Worm (Caenorhabditis elegans): ENCODE measurements around the gene T25B9.5.

The T25B9.5 gene

DNA sequence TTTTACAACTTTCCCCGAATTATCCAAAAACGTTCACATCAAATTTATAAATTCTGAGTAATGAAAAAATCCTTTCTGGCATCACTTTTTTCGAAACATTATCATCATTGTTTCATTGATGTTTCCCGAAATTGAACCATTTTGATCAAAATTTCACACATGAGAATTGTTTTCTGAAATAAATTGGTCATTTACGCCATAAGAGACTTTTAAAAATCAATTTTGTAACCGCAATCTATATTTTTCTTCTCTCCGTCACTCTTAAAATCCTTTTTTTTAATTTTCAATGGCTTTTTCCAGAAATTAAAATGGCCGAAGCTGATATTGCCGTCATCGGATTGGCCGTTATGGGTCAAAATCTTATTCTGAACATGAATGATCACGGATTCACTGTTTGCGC, 14.8 kb upstream of the T25B9.5 start, which contains the start of gene T25B9.9:
Gene T25B9.9 (plus strand): TSS at position 301 of the 400 bp plus-strand sequence.
- TF ChIP-seq drap-1 (GFP tag; optimal IDR thresholded peaks at IDR 0.05) (no peak), sptf-1 (tag; optimal IDR thresholded peaks at IDR 0.05) (no peak), lin-32 (GFP tag; optimal IDR thresholded peaks at IDR 0.05) (no peak), ceh-83 (GFP tag; optimal IDR thresholded peaks at IDR 0.05) (no peak), ceh-43 (GFP tag; optimal IDR thresholded peaks at IDR 0.05) (no peak)

DNA sequence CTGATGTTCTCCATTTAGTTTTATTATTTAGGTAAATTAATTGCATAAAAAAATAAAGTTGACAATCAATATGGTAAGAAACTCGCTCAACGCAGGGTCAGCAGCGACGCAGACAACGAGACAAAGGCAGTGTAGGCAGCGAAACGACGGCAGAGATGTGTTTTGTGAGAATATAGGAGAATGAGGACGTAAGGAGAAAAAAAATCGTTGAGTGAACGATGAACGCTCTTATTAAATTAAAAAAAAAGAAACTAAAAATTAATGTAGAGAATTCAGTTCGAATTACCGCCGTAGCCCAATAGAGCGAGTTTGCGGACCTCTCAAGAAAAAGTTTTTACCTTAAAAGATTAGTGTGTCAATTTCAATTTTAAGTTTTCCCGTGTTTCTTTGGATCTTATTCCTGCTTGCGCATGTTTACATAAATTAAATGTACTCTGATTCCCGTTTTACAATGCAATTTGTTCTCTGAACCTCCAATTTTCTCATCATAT, 13.6 kb upstream of the T25B9.5 start, which contains the start of gene T25B9.8:
Gene T25B9.8 (minus strand): TSS at position 51 of the 491 bp plus-strand sequence.
- TF ChIP-seq ces-1 (GFP tag; optimal IDR thresholded peaks at IDR 0.05) (peak; percentile 44), unc-62 (GFP tag; optimal IDR thresholded peaks at IDR 0.05) (no peak)

DNA sequence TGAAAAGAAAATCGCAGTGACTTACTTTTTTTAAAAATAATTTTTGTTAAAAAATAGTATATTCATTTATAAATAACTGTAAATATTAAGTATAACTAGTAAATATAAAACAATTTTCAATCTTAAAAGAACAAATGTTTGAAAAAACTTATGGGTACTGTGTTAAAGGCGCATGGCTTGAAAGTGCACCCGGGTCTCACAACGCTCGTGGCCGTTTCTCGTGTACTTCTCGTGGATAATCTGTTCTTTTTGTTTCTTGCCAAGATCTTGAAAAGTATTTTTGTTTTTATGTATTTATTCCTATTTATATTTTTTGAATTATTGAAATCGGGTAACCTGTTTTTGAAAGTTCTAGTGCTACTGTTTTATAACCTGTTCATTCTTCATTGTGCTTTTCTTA, 11.5 kb upstream of the T25B9.5 start:
- no peak for TF ChIP-seq ceh-39 (tag; optimal IDR thresholded peaks at IDR 0.05)
- no peak for TF ChIP-seq blmp-1 (tag; optimal IDR thresholded peaks at IDR 0.05)
- no peak for TF ChIP-seq ceh-43 (GFP tag; optimal IDR thresholded peaks at IDR 0.05)
- no peak for TF ChIP-seq nhr-237 (tag; optimal IDR thresholded peaks at IDR 0.05)
- no peak for TF ChIP-seq elt-3 (tag; optimal IDR thresholded peaks at IDR 0.05)
- no peak for TF ChIP-seq flh-1 (GFP tag; optimal IDR thresholded peaks at IDR 0.05)
- no peak for TF ChIP-seq M03D4.4 (tag; optimal IDR thresholded peaks at IDR 0.05)
- TF ChIP-seq mab-5 (tag; optimal IDR thresholded peaks at IDR 0.05): no peak
- no peak for TF ChIP-seq pha-4 (tag; optimal IDR thresholded peaks at IDR 0.05)
- TF ChIP-seq lsy-2 (tag; optimal IDR thresholded peaks at IDR 0.05): no peak
- TF ChIP-seq zip-8 (tag; optimal IDR thresholded peaks at IDR 0.05): no peak
- TF ChIP-seq hlh-1 (tag; optimal IDR thresholded peaks at IDR 0.05): no peak

DNA sequence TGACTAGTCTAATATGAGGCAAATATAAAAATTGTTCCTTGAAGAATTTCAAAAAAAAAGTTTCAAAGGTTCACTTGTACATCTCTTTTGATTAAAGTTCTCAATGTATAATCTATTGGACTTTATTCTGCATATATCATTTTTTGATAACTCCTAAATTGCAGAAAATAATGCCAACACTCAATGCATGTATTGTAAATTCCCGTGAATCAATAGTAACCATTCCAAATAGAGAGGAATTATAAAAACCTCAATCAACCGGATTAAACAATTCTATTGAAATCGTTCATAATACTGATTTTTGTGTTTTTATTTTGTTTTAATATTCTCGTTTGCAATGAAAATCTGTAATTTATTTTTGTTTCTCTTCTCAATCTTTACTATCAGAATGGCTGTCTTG, 10.5 kb upstream of the T25B9.5 start, which contains the start of gene T25B9.12:
Gene T25B9.12 (plus strand): TSS at position 301 of the 400 bp plus-strand sequence.
- TF ChIP-seq nhr-237 (tag; optimal IDR thresholded peaks at IDR 0.05) (no peak), ceh-39 (tag; optimal IDR thresholded peaks at IDR 0.05) (no peak), elt-3 (tag; optimal IDR thresholded peaks at IDR 0.05) (no peak), hlh-1 (tag; optimal IDR thresholded peaks at IDR 0.05) (no peak), flh-1 (GFP tag; optimal IDR thresholded peaks at IDR 0.05) (no peak), lin-32 (GFP tag; optimal IDR thresholded peaks at IDR 0.05) (no peak), blmp-1 (tag; optimal IDR thresholded peaks at IDR 0.05) (no peak), ztf-11 (tag; optimal IDR thresholded peaks at IDR 0.05) (no peak), tbx-8 (GFP tag; optimal IDR thresholded peaks at IDR 0.05) (no peak)

DNA sequence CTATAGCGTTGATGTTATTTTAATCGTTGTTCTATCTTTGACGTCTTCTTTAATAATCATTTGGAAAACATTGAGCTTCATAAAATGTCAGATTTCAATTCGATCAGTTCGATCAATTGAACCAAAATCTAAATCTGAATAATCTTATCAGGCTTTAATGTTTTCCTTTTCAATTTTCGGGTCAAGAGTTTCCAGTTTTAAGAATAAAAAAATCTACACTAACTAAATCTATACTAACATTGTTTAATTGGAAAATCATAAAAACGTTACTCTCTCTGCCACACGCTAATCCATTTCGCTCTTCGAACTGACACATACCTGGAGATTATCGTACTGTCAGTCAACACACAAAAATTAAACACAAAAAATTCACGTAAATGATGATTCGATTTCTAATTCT, 9.6 kb upstream of the T25B9.5 start, which contains the start of gene T25B9.11:
Gene T25B9.11 (plus strand): TSS at position 301 of the 400 bp plus-strand sequence.
- TF ChIP-seq unc-39 (tag; optimal IDR thresholded peaks at IDR 0.05): no peak

DNA sequence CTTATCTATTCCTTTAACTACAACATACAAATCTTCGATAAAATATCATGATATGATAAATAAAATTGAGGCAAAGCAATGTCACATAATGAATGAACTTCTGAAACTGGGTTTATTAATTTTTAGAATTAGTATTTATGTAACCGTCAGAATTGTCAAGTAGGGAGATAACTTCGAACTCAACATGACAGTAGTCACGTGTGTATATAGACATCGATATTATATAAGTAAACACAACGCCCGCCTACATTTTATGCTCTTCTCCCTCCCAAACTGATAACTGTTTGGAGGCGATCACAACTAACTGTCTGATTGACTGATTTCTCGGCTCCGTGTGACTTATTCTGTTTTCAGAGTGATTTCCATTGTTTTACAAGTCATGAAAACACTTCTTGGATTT, 6.8 kb upstream of the T25B9.5 start, which contains the start of gene ugt-54:
Gene ugt-54 (plus strand): TSS at position 355 of the 400 bp plus-strand sequence.
- no peak for TF ChIP-seq lsy-2 (tag; optimal IDR thresholded peaks at IDR 0.05)
- TF ChIP-seq nhr-76 (tag; optimal IDR thresholded peaks at IDR 0.05): no peak
- TF ChIP-seq flh-1 (GFP tag; optimal IDR thresholded peaks at IDR 0.05): no peak
- TF ChIP-seq sem-2 (GFP tag; optimal IDR thresholded peaks at IDR 0.05): no peak
- no peak for TF ChIP-seq elt-3 (tag; optimal IDR thresholded peaks at IDR 0.05)
- no peak for TF ChIP-seq zip-8 (tag; optimal IDR thresholded peaks at IDR 0.05)
- TF ChIP-seq sptf-1 (tag; optimal IDR thresholded peaks at IDR 0.05): no peak
- no peak for TF ChIP-seq bed-3 (GFP tag; optimal IDR thresholded peaks at IDR 0.05)
- no peak for TF ChIP-seq mep-1 (tag; optimal IDR thresholded peaks at IDR 0.05)
- TF ChIP-seq nhr-28 (tag; optimal IDR thresholded peaks at IDR 0.05): no peak
- no peak for TF ChIP-seq ham-2 (GFP tag; optimal IDR thresholded peaks at IDR 0.05)
- TF ChIP-seq cnd-1 (tag; optimal IDR thresholded peaks at IDR 0.05): no peak
- TF ChIP-seq pha-4 (tag; optimal IDR thresholded peaks at IDR 0.05): no peak
- no peak for TF ChIP-seq mls-2 (tag; optimal IDR thresholded peaks at IDR 0.05)
- no peak for TF ChIP-seq nhr-2 (tag; optimal IDR thresholded peaks at IDR 0.05)
- TF ChIP-seq lin-32 (GFP tag; optimal IDR thresholded peaks at IDR 0.05): no peak
- TF ChIP-seq unc-120 (tag; optimal IDR thresholded peaks at IDR 0.05; ENCODE audit: poor library complexity, severe bottlenecking): no peak
